Worm (Caenorhabditis elegans): ENCODE measurements around the gene F09C12.2.

Gene F09C12.2

DNA sequence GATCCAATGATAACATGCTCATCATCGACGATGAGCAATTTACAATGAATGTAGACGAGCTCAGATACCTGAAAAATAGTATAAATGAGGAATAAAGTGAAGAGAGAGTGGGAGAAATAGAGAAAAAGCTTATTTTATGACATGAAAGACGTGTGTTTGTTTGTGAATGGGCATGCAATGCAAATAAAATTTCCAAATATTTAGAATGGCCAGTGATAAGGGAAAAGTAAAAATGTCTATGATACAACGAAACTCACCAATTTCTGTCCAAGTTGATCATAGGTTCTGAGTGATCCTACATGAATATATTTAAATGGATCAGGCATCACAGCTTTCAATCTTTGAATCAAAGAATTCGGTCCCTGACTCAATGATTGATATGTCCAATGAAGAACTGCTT, 23.7 kb upstream of the F09C12.2 start:
- TF ChIP-seq somi-1 (GFP tag; optimal IDR thresholded peaks at IDR 0.05) (no peak), unc-130 (GFP tag; optimal IDR thresholded peaks at IDR 0.05) (no peak), pbrm-1 (GFP tag; IDR thresholded peaks at IDR 0.05) (no peak)

DNA sequence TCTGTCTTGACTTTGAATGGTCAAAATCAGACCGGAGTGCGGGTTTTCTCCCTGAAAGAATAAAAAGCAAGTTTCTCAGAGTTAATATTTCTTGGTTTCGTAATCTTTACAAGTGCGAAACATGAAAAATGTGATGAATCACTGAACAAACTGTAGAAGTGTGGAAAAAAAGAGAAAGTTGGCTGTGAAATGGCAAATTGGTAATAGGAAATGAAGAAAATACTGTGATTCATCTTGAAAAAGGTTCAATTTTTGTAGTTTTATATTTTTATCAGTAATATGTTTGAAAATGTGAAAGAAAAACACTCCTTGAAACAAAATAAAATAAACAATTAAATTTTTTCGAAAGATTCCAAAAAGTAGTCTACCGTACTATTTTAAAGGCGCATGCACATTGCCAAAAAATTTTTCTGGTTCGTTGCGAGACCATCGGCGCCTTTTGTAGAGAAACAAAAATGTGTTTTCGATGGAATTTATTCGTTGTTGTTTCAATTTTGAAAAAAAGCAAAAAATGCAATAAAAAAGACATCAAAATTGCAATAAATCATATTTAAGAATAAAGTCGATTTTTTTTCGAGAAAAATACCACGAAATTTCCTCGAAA, 18.1 kb upstream of the F09C12.2 start, which contains the start of gene pld-1:
Gene pld-1 (minus strand): TSS at position 51 of the 604 bp plus-strand sequence.
- TF ChIP-seq cebp-2 (GFP tag; IDR thresholded peaks at IDR 0.05) (no peak), Y56A3A.18 (GFP tag; IDR thresholded peaks at IDR 0.05) (no peak), efl-1 (GFP tag; optimal IDR thresholded peaks at IDR 0.05) (peak; percentile 80), F39B2.1 (GFP tag; IDR thresholded peaks at IDR 0.05) (no peak), athp-1 (tag; optimal IDR thresholded peaks at IDR 0.05) (no peak), rcor-1 (GFP tag; IDR thresholded peaks at IDR 0.05) (no peak), ztf-18 (tag; optimal IDR thresholded peaks at IDR 0.05) (no peak), F23B12.7 (tag; optimal IDR thresholded peaks at IDR 0.05; ENCODE audit: insufficient read depth) (no peak), F57C9.4 (tag; optimal IDR thresholded peaks at IDR 0.05) (no peak), ets-4 (GFP tag; optimal IDR thresholded peaks at IDR 0.05) (no peak), pbrm-1 (GFP tag; IDR thresholded peaks at IDR 0.05) (no peak), F22D6.2 (tag; optimal IDR thresholded peaks at IDR 0.05) (no peak), hlh-26 (GFP tag; conservative IDR thresholded peaks at IDR 0.05) (no peak), lin-35 (GFP tag; optimal IDR thresholded peaks at IDR 0.05) (no peak), xnd-1 (tag; optimal IDR thresholded peaks at IDR 0.05) (peak; percentile 93), T26A5.8 (tag; optimal IDR thresholded peaks at IDR 0.05) (no peak), fkh-3 (tag; optimal IDR thresholded peaks at IDR 0.05) (no peak), F33H1.4 (GFP tag; IDR thresholded peaks at IDR 0.05) (peak; percentile 95), somi-1 (GFP tag; optimal IDR thresholded peaks at IDR 0.05) (no peak), Y95B8A.8 (GFP tag; IDR thresholded peaks at IDR 0.05) (no peak), ztf-26 (tag; optimal IDR thresholded peaks at IDR 0.05) (no peak), nhr-27 (tag; optimal IDR thresholded peaks at IDR 0.05) (no peak), lir-1 (GFP tag; conservative IDR thresholded peaks at IDR 0.05) (no peak), pha-4 (tag; optimal IDR thresholded peaks at IDR 0.05) (no peak), chd-7 (tag; optimal IDR thresholded peaks at IDR 0.05) (no peak), mcd-1 (GFP tag; IDR thresholded peaks at IDR 0.05) (no peak), lag-1 (GFP tag; IDR thresholded peaks at IDR 0.05) (no peak), ekl-4 (GFP tag; IDR thresholded peaks at IDR 0.05) (no peak), let-607 (tag; optimal IDR thresholded peaks at IDR 0.05) (no peak), rec-8 (tag; optimal IDR thresholded peaks at IDR 0.05) (no peak), nhr-179 (tag; optimal IDR thresholded peaks at IDR 0.05) (no peak), atf-7 (tag; optimal IDR thresholded peaks at IDR 0.05) (no peak), lsy-27 (tag; optimal IDR thresholded peaks at IDR 0.05; ENCODE audit: borderline replicate concordance, insufficient read depth) (no peak), snpc-3.4 (tag; optimal IDR thresholded peaks at IDR 0.05) (peak; percentile 76), ccch-3 (GFP tag; optimal IDR thresholded peaks at IDR 0.05) (no peak), ztf-22 (GFP tag; optimal IDR thresholded peaks at IDR 0.05) (no peak), Y53G8AR.9 (GFP tag; conservative IDR thresholded peaks at IDR 0.05) (no peak), gei-17 (GFP tag; optimal IDR thresholded peaks at IDR 0.05) (no peak), K11D2.4 (GFP tag; IDR thresholded peaks at IDR 0.05) (no peak), snpc-1.3 (tag; optimal IDR thresholded peaks at IDR 0.05; ENCODE audit: insufficient read depth) (peak; percentile 43), ceh-27 (GFP tag; optimal IDR thresholded peaks at IDR 0.05) (no peak), unc-130 (GFP tag; optimal IDR thresholded peaks at IDR 0.05) (peak; percentile 3), F57A8.1 (GFP tag; optimal IDR thresholded peaks at IDR 0.05) (no peak), C17E4.6 (GFP tag; IDR thresholded peaks at IDR 0.05) (no peak), ceh-100 (GFP tag; IDR thresholded peaks at IDR 0.05) (no peak)

Measured in whole organism, young adult.